In the genomic region with DNA sequence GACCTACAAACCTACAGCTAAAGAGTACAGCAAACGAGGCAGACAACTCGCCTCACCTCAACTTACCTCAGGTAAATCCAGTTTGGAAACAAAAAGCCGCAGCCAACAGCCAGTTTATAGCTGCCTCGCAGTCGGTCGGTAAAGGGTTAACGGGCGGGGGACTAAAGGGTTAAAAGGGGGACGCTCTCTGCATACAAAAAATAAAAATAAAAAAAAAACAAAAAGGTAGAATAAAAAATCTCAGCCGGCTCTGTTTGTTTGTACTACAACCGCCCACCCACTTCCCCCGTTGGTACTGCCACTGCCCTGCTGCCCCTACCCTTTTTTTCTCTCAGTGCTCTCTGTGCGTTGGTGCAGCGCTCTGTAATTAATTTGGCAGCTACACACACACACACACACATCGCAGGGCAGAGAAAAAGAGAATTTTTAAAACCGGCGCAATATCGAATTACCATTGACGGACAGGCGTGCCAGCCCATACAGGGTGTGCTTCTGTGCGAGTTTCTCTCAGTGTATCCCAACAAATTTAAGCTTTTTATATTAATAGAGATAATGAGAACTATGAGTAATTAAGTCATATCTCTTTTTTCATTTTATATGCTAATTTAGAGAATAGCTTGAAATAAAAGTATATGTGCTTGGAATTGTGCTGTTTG, we compare ENCODE assay signal across 4 fruit fly cellular contexts.
A peak's percentile ranks its signal among the peaks of the same experiment; 100 is the strongest.
TF ChIP-seq lines count a peak whose summit lies in the region.

No protein-coding gene starts in this region.

- TF ChIP-seq CTCF in whole organism, embryonic (GFP tag; optimal IDR thresholded peaks at IDR 0.05; lab: Kevin White, UChicago): no peak

TF ChIP-seq in whole organism, embryonic, 481 proteins besides CTCF, POLR2A, EP300 and RAD21 (continues in another document):
- peak; percentile 41; the same call in 1 of the 2 replicates for TF ChIP-seq E2f2 (GFP tag; IDR thresholded peaks at IDR 0.05; lab: Robert Waterston, UW)
- no peak for TF ChIP-seq mld (GFP tag; IDR thresholded peaks at IDR 0.05; lab: Robert Waterston, UW; ENCODE audit: partially characterized antibody)
- TF ChIP-seq otp (GFP tag; IDR thresholded peaks at IDR 0.05; lab: Robert Waterston, UW): peak; percentile 71; the same call in 1 of the 3 replicates
- TF ChIP-seq MTF-1 (GFP tag; optimal IDR thresholded peaks at IDR 0.05; lab: Kevin White, UChicago; ENCODE audit: borderline replicate concordance): no peak
- peak; percentile 26 for TF ChIP-seq unpg (GFP tag; optimal IDR thresholded peaks at IDR 0.05; lab: Kevin White, UChicago)
- 0 out of 2 replicates have a peak, but pooled peaks have one; percentile 24 for TF ChIP-seq dan (GFP tag; IDR thresholded peaks at IDR 0.05; lab: Robert Waterston, UW)
- no peak for TF ChIP-seq CG11398 (GFP tag; optimal IDR thresholded peaks at IDR 0.05; lab: Kevin White, UChicago)
- no peak for TF ChIP-seq CG10543 (GFP tag; optimal IDR thresholded peaks at IDR 0.05; lab: Kevin White, UChicago)
- TF ChIP-seq CG12769 (tag; optimal IDR thresholded peaks at IDR 0.05; lab: Kevin White, UChicago): no peak
- TF ChIP-seq CG13775 (GFP tag; optimal IDR thresholded peaks at IDR 0.05; lab: Kevin White, UChicago): peak; percentile 21
- TF ChIP-seq nom (GFP tag; optimal IDR thresholded peaks at IDR 0.05; lab: Kevin White, UChicago): peak; percentile 91
- peak; percentile 9 for TF ChIP-seq Chrac-16 (GFP tag; optimal IDR thresholded peaks at IDR 0.05; lab: Kevin White, UChicago)
- no peak for TF ChIP-seq CG8765 (GFP tag; IDR thresholded peaks at IDR 0.05; lab: Robert Waterston, UW)
- TF ChIP-seq Dip3 (GFP tag; optimal IDR thresholded peaks at IDR 0.05; lab: Kevin White, UChicago): no peak
- TF ChIP-seq crol (GFP tag; IDR thresholded peaks at IDR 0.05; lab: Robert Waterston, UW): peak; percentile 74
- no peak for TF ChIP-seq tup (GFP tag; optimal IDR thresholded peaks at IDR 0.05; lab: Kevin White, UChicago)
- peak in 1 of 2 experiments; percentile 46 for TF ChIP-seq Hr51 (GFP tag; optimal IDR thresholded peaks at IDR 0.05; lab: Kevin White, UChicago)
- TF ChIP-seq CG17829 (tag; optimal IDR thresholded peaks at IDR 0.05; lab: Kevin White, UChicago): no peak
- TF ChIP-seq kay (GFP tag; optimal IDR thresholded peaks at IDR 0.05; lab: Kevin White, UChicago): no peak
- no peak for TF ChIP-seq Hand (GFP tag; optimal IDR thresholded peaks at IDR 0.05; lab: Kevin White, UChicago)

TF ChIP-seq in whole organism, prepupa, 60 proteins besides CTCF, POLR2A, EP300 and RAD21 (continues in another document):
- peak; percentile 80 for TF ChIP-seq Hr39 (GFP tag; optimal IDR thresholded peaks at IDR 0.05; lab: Kevin White, UChicago)
- no peak for TF ChIP-seq Hr38 (GFP tag; optimal IDR thresholded peaks at IDR 0.05; lab: Kevin White, UChicago)
- TF ChIP-seq Gug (GFP tag; IDR thresholded peaks at IDR 0.05; lab: Robert Waterston, UW): peak; percentile 36; the same call in 1 of the 2 replicates
- peak; percentile 81 for TF ChIP-seq CG11902 (GFP tag; optimal IDR thresholded peaks at IDR 0.05; lab: Kevin White, UChicago)
- TF ChIP-seq CG31627 (GFP tag; optimal IDR thresholded peaks at IDR 0.05; lab: Kevin White, UChicago): peak; percentile 76
- TF ChIP-seq CG10631 (GFP tag; optimal IDR thresholded peaks at IDR 0.05; lab: Kevin White, UChicago): peak; percentile 81
- peak; percentile 88 for TF ChIP-seq svp (GFP tag; lab: Kevin White, UChicago)
- TF ChIP-seq CG34406 (GFP tag; optimal IDR thresholded peaks at IDR 0.05; lab: Kevin White, UChicago): peak; percentile 84
- peak; percentile 57 for TF ChIP-seq CG11762 (GFP tag; optimal IDR thresholded peaks at IDR 0.05; lab: Kevin White, UChicago; ENCODE audit: insufficient read depth)
- peak; percentile 54 for TF ChIP-seq CG32006 (GFP tag; optimal IDR thresholded peaks at IDR 0.05; lab: Kevin White, UChicago)
- TF ChIP-seq CG1621 (tag; optimal IDR thresholded peaks at IDR 0.05; lab: Kevin White, UChicago): peak; percentile 73
- peak; percentile 61 for TF ChIP-seq CG7368 (GFP tag; optimal IDR thresholded peaks at IDR 0.05; lab: Kevin White, UChicago)
- TF ChIP-seq CG6792 (GFP tag; optimal IDR thresholded peaks at IDR 0.05; lab: Kevin White, UChicago): peak; percentile 87
- TF ChIP-seq Lpt (GFP tag; optimal IDR thresholded peaks at IDR 0.05; lab: Kevin White, UChicago): peak; percentile 65
- TF ChIP-seq eg (GFP tag; IDR thresholded peaks at IDR 0.05; lab: Robert Waterston, UW): peak; percentile 78
- TF ChIP-seq Sox14 (GFP tag; optimal IDR thresholded peaks at IDR 0.05; lab: Kevin White, UChicago): peak; percentile 64
- peak; percentile 88 for TF ChIP-seq CG9139 (GFP tag; optimal IDR thresholded peaks at IDR 0.05; lab: Kevin White, UChicago)
- TF ChIP-seq CG3919 (GFP tag; optimal IDR thresholded peaks at IDR 0.05; lab: Kevin White, UChicago): peak; percentile 87
- peak; percentile 79 for TF ChIP-seq net (GFP tag; optimal IDR thresholded peaks at IDR 0.05; lab: Kevin White, UChicago)
- TF ChIP-seq dsx (GFP tag; optimal IDR thresholded peaks at IDR 0.05; lab: Kevin White, UChicago; ENCODE audit: poor library complexity, severe bottlenecking): peak; percentile 21

TF ChIP-seq in whole organism, pupa, 21 proteins besides CTCF, POLR2A, EP300 and RAD21:
- TF ChIP-seq CG10348 (GFP tag; IDR thresholded peaks at IDR 0.05; lab: Robert Waterston, UW) (no peak), CG32121 (GFP tag; IDR thresholded peaks at IDR 0.05; lab: Robert Waterston, UW) (peak; percentile 77), CG14655 (GFP tag; optimal IDR thresholded peaks at IDR 0.05; lab: Kevin White, UChicago) (peak; percentile 56), fd96Ca (GFP tag; IDR thresholded peaks at IDR 0.05; lab: Robert Waterston, UW) (peak; percentile 80), CG12605 (GFP tag; IDR thresholded peaks at IDR 0.05; lab: Robert Waterston, UW) (peak; percentile 74), CG8159 (tag; optimal IDR thresholded peaks at IDR 0.05; lab: Kevin White, UChicago) (peak; percentile 78), CG17806 (tag; optimal IDR thresholded peaks at IDR 0.05; lab: Kevin White, UChicago) (peak; percentile 72), Pif1B (GFP tag; optimal IDR thresholded peaks at IDR 0.05; lab: Kevin White, UChicago) (peak; percentile 50), rn (GFP tag; IDR thresholded peaks at IDR 0.05; lab: Robert Waterston, UW) (peak; percentile 62), CG13204 (GFP tag; optimal IDR thresholded peaks at IDR 0.05; lab: Kevin White, UChicago) (peak; percentile 78), gl (tag; optimal IDR thresholded peaks at IDR 0.05; lab: Kevin White, UChicago) (peak; percentile 81), CG8301 (tag; optimal IDR thresholded peaks at IDR 0.05; lab: Kevin White, UChicago) (peak; percentile 36), CG15710 (tag; optimal IDR thresholded peaks at IDR 0.05; lab: Kevin White, UChicago) (peak; percentile 77), Pif1A (GFP tag; optimal IDR thresholded peaks at IDR 0.05; lab: Kevin White, UChicago) (peak; percentile 77), EcR (GFP tag; optimal IDR thresholded peaks at IDR 0.05; lab: Kevin White, UChicago) (peak; percentile 74), CG34367 (tag; optimal IDR thresholded peaks at IDR 0.05; lab: Kevin White, UChicago) (peak; percentile 51), CG4496 (GFP tag; IDR thresholded peaks at IDR 0.05; lab: Robert Waterston, UW) (peak; percentile 88), Snoo (tag; optimal IDR thresholded peaks at IDR 0.05; lab: Kevin White, UChicago) (peak; percentile 78), CG9948 (tag; optimal IDR thresholded peaks at IDR 0.05; lab: Kevin White, UChicago) (peak; percentile 69), D1 (tag; optimal IDR thresholded peaks at IDR 0.05; lab: Kevin White, UChicago) (no peak), Ets98B (GFP tag; IDR thresholded peaks at IDR 0.05; lab: Robert Waterston, UW) (peak; percentile 81)

TF ChIP-seq in whole organism, wandering third instar larva, 38 proteins besides CTCF, POLR2A, EP300 and RAD21 (continues in another document):
- TF ChIP-seq h (GFP tag; optimal IDR thresholded peaks at IDR 0.05; lab: Kevin White, UChicago) (peak; percentile 79), ey (GFP tag; optimal IDR thresholded peaks at IDR 0.05; lab: Kevin White, UChicago) (peak; percentile 77), Sp1 (GFP tag; optimal IDR thresholded peaks at IDR 0.05; lab: Kevin White, UChicago) (peak; percentile 68), GATAd (GFP tag; optimal IDR thresholded peaks at IDR 0.05; lab: Kevin White, UChicago) (no peak), Myc (optimal IDR thresholded peaks at IDR 0.05; lab: Kevin White, UChicago) (no peak), CG9705 (GFP tag; optimal IDR thresholded peaks at IDR 0.05; lab: Kevin White, UChicago) (no peak), br (GFP tag; optimal IDR thresholded peaks at IDR 0.05; lab: Kevin White, UChicago) (peak; percentile 53), sv (GFP tag; optimal IDR thresholded peaks at IDR 0.05; lab: Kevin White, UChicago) (no peak), psq (GFP tag; optimal IDR thresholded peaks at IDR 0.05; lab: Kevin White, UChicago) (peak; percentile 81), Dfd (GFP tag; optimal IDR thresholded peaks at IDR 0.05; lab: Kevin White, UChicago) (no peak), woc (GFP tag; optimal IDR thresholded peaks at IDR 0.05; lab: Kevin White, UChicago) (peak; percentile 42), Hr78 (GFP tag; optimal IDR thresholded peaks at IDR 0.05; lab: Kevin White, UChicago) (no peak), pan (optimal IDR thresholded peaks at IDR 0.05; lab: Kevin White, UChicago) (no peak), lola (GFP tag; optimal IDR thresholded peaks at IDR 0.05; lab: Kevin White, UChicago) (no peak), brk (GFP tag; optimal IDR thresholded peaks at IDR 0.05; lab: Kevin White, UChicago) (no peak), N (GFP tag; optimal IDR thresholded peaks at IDR 0.05; lab: Kevin White, UChicago) (no peak), Mio (GFP tag; optimal IDR thresholded peaks at IDR 0.05; lab: Kevin White, UChicago) (no peak), fru (GFP tag; optimal IDR thresholded peaks at IDR 0.05; lab: Kevin White, UChicago) (peak; percentile 85), tai (GFP tag; optimal IDR thresholded peaks at IDR 0.05; lab: Kevin White, UChicago) (peak; percentile 87), Hr83 (GFP tag; optimal IDR thresholded peaks at IDR 0.05; lab: Kevin White, UChicago; ENCODE audit: poor library complexity, severe bottlenecking) (peak; percentile 14), OdsH (GFP tag; optimal IDR thresholded peaks at IDR 0.05; lab: Kevin White, UChicago) (peak; percentile 79), sage (GFP tag; optimal IDR thresholded peaks at IDR 0.05; lab: Kevin White, UChicago) (no peak), Abd-B (GFP tag; optimal IDR thresholded peaks at IDR 0.05; lab: Kevin White, UChicago) (no peak), jim (GFP tag; optimal IDR thresholded peaks at IDR 0.05; lab: Kevin White, UChicago) (peak; percentile 52), rgr (GFP tag; optimal IDR thresholded peaks at IDR 0.05; lab: Kevin White, UChicago) (peak; percentile 77), usp (GFP tag; optimal IDR thresholded peaks at IDR 0.05; lab: Kevin White, UChicago) (no peak), foxo (GFP tag; optimal IDR thresholded peaks at IDR 0.05; lab: Kevin White, UChicago) (peak in 1 of 2 experiments; percentile 91), CrebA (GFP tag; optimal IDR thresholded peaks at IDR 0.05; lab: Kevin White, UChicago; ENCODE audit: borderline replicate concordance) (peak; percentile 57)

Comparison
In these comparisons a context has a peak if more than half of its experiments do, and no peak if none do; other contexts are left out.
1. Of the 7 proteins assayed by ChIP-seq in both whole organism, embryonic and whole organism, prepupa: peak only in whole organism, embryonic: none; only in whole organism, prepupa: CG6854, Hr39 and Lpt; in both: Blimp-1, CG16779, Gug and Sox102F; in neither: 0.